Worm (Caenorhabditis elegans) whole organism, L4 larva: ENCODE measurements around the gene mxl-2.

Experiments
- D1046.2 ChIP-seq: fragments of 200-800 bp; sonication (Bioruptor generic); IDR thresholded peaks from 2 replicates; pipeline ENCODE4 v1.3.6; 2022; ENCODE audit warnings: missing genetic modification characterization, missing compliant biosample characterization
- attf-4 ChIP-seq: sonication (generic microtip); optimal IDR thresholded peaks from 3 replicates; lab custom pipeline; 2017; ENCODE audit warnings: missing biosample characterization, missing genetic modification characterization
- ceh-20 ChIP-seq: fragments of 200-800 bp; sonication (Bioruptor generic); IDR thresholded peaks from 2 replicates; pipeline ENCODE4 v1.3.6; 2022; ENCODE audit warnings: missing genetic modification reagents, missing genetic modification characterization, missing compliant biosample characterization
- egl-27 ChIP-seq: sonication (generic microtip); optimal IDR thresholded peaks from 3 replicates; lab custom pipeline; 2017; ENCODE audit warnings: missing biosample characterization, missing genetic modification reagents, missing genetic modification characterization
- lin-13 ChIP-seq: fragments of 150-350 bp; optimal IDR thresholded peaks from 2 replicates; lab custom pipeline; 2014; ENCODE audit warnings: missing biosample characterization, missing genetic modification reagents, missing genetic modification characterization
- nhr-25 ChIP-seq: sonication (generic microtip); optimal IDR thresholded peaks from 2 replicates; lab custom pipeline; 2017; ENCODE audit warnings: missing genetic modification characterization, mild to moderate bottlenecking, missing compliant biosample characterization, antibody characterized with exemption, moderate library complexity, borderline replicate concordance; ENCODE audit not compliant: insufficient read depth
- pha-4 ChIP-seq, 2 experiments: fragments of 150-350 bp in 1 of 2; fragments of 200-800 bp in 1 of 2; sonication (Bioruptor generic) in 1 of 2; IDR thresholded peaks in 1 of 2; optimal IDR thresholded peaks in 1 of 2; 2 replicates each; pipeline versions ENCODE4 v1.3.6 to Lab custom; 2014 to 2022; ENCODE audit warnings: missing genetic modification characterization in 2 of 2, missing genetic modification reagents in 2 of 2, missing biosample characterization in 1 of 2, missing compliant biosample characterization in 1 of 2
- skn-1 ChIP-seq: fragments of 150-350 bp; optimal IDR thresholded peaks from 2 replicates; lab custom pipeline; 2014; ENCODE audit warnings: missing biosample characterization, missing genetic modification characterization
- tag-97 ChIP-seq: fragments of 200-800 bp; sonication (Bioruptor generic); IDR thresholded peaks from 2 replicates; pipeline ENCODE4 v1.3.6; 2022; ENCODE audit warnings: missing genetic modification characterization, missing compliant biosample characterization

ce11 chrIII:182080-182479 lies 5.9 kb downstream of the mxl-2 start, which contains the start of gene F40G9.15:
- no peak for TF ChIP-seq lin-13 (GFP tag; lab: Kevin White, UChicago)
- TF ChIP-seq tag-97 (GFP tag; lab: Robert Waterston, UW), result no peak
- TF ChIP-seq ceh-20 (GFP tag; lab: Robert Waterston, UW), result no peak
- no peak for TF ChIP-seq pha-4 (GFP tag; IDR thresholded peaks at IDR 0.05; lab: Robert Waterston, UW)
- TF ChIP-seq pha-4 (tag; optimal IDR thresholded peaks at IDR 0.05; lab: Kevin White, UChicago), result no peak
- no peak for TF ChIP-seq nhr-25 (tag; lab: Kevin White, UChicago)
- no peak for TF ChIP-seq D1046.2 (GFP tag; lab: Robert Waterston, UW)
- TF ChIP-seq egl-27 (tag; lab: Kevin White, UChicago), result no peak
- no peak for TF ChIP-seq attf-4
- no peak for TF ChIP-seq skn-1 (tag; lab: Kevin White, UChicago)
